Worm (Caenorhabditis elegans) whole organism, early embryonic: ENCODE data around the gene nlp-3.

Experiments
- hnd-1 ChIP-seq: sonication (generic microtip); optimal IDR thresholded peaks from 2 replicates; lab custom pipeline; 2016; ENCODE audit warnings: missing genetic modification characterization, missing compliant biosample characterization
- sea-1 ChIP-seq: fragments of 200-800 bp; sonication (Bioruptor generic); conservative IDR thresholded peaks from 2 replicates; pipeline ENCODE4 v1.3.6; 2022; ENCODE audit warnings: missing genetic modification characterization, missing compliant biosample characterization
- tra-4 ChIP-seq: sonication (generic microtip); optimal IDR thresholded peaks from 2 replicates; lab custom pipeline; 2017; ENCODE audit warnings: missing genetic modification characterization, missing compliant biosample characterization

DNA sequence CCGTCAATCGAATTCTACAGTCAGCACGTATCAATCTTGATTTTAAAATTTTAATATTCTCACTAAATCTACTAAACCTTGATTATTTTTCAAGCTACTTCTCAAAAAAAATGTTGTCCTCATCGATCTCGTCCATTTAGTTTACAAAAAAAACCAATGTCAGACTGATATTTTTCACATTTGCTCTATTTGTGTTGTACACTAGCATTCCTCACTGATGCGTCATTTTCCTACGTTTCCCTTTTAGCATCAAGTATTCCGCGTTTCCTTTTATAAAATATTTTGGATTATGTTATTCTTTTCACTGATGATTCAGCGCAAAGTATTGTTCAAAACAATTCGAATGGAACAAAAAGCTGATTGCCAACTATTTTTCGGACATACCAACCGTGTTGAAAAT, 38.8 kb downstream of the nlp-3 start, which contains the start of gene ttr-34:
- TF ChIP-seq sea-1 (GFP tag; lab: Robert Waterston, UW) (no peak), tra-4 (no peak), hnd-1 (tag; lab: Kevin White, UChicago) (no peak)
